Worm (Caenorhabditis elegans) whole organism, L4 larva: ENCODE data around the gene ctr-9.

Experiments used
- F26F4.8 ChIP-seq: fragments of 200-800 bp; sonication (Bioruptor generic); conservative IDR thresholded peaks from 2 replicates; pipeline ENCODE4 v1.3.6; 2022; ENCODE audit warnings: missing genetic modification characterization, missing compliant biosample characterization
- R02D3.7 ChIP-seq: fragments of 150-350 bp; sonication (generic microtip); optimal IDR thresholded peaks from 3 replicates; lab custom pipeline; 2014; ENCODE audit warnings: missing biosample characterization, missing genetic modification characterization
- Y5F2A.4 ChIP-seq: fragments of 200-800 bp; sonication (Bioruptor generic); optimal IDR thresholded peaks from 2 replicates; lab custom pipeline; 2018; ENCODE audit warnings: mild to moderate bottlenecking, missing genetic modification characterization, missing compliant biosample characterization
- ZK337.2 ChIP-seq: fragments of 200-800 bp; sonication (Bioruptor generic); IDR thresholded peaks from 2 replicates; pipeline ENCODE4 v1.3.6; 2022; ENCODE audit warnings: missing genetic modification reagents, missing genetic modification characterization, missing compliant biosample characterization
- arid-1 ChIP-seq: fragments of 200-800 bp; sonication (Bioruptor generic); conservative IDR thresholded peaks from 2 replicates; pipeline ENCODE4 v1.3.6; 2022; ENCODE audit warnings: missing genetic modification reagents, missing genetic modification characterization, missing compliant biosample characterization
- ceh-32 ChIP-seq: sonication (generic microtip); optimal IDR thresholded peaks from 2 replicates; lab custom pipeline; 2016; ENCODE audit warnings: mild to moderate bottlenecking, missing genetic modification characterization, missing compliant biosample characterization; ENCODE audit not compliant: poor library complexity
- ceh-82 ChIP-seq: sonication (generic microtip); optimal IDR thresholded peaks from 2 replicates; lab custom pipeline; 2017; ENCODE audit warnings: missing biosample characterization, missing genetic modification characterization
- ces-1 ChIP-seq: fragments of 150-350 bp; sonication (generic microtip); optimal IDR thresholded peaks from 4 replicates; lab custom pipeline; 2014; ENCODE audit warnings: missing biosample characterization, missing genetic modification reagents, missing genetic modification characterization
- cey-2 ChIP-seq: sonication (generic microtip); optimal IDR thresholded peaks from 3 replicates; lab custom pipeline; 2017; ENCODE audit warnings: missing genetic modification characterization, mild to moderate bottlenecking, missing compliant biosample characterization, antibody characterized with exemption, borderline replicate concordance; ENCODE audit not compliant: insufficient read depth
- daf-12 ChIP-seq: fragments of 150-350 bp; optimal IDR thresholded peaks from 2 replicates; lab custom pipeline; 2014; ENCODE audit warnings: missing biosample characterization, missing genetic modification reagents, missing genetic modification characterization
- daf-16 ChIP-seq, 3 experiments: sonication (generic microtip); optimal IDR thresholded peaks; 2 replicates each; lab custom pipeline; 2016 to 2017; ENCODE audit warnings: missing genetic modification characterization in 3 of 3, missing genetic modification reagents in 3 of 3, mild to moderate bottlenecking in 2 of 3, missing compliant biosample characterization in 2 of 3, missing biosample characterization in 1 of 3, moderate library complexity in 1 of 3
- daf-19 ChIP-seq: fragments of 200-800 bp; sonication (Bioruptor generic); conservative IDR thresholded peaks from 2 replicates; pipeline ENCODE4 v1.3.6; 2022; ENCODE audit warnings: missing genetic modification characterization, missing compliant biosample characterization
- dpl-1 ChIP-seq: fragments of 150-350 bp; optimal IDR thresholded peaks from 2 replicates; lab custom pipeline; 2014; ENCODE audit warnings: missing biosample characterization, missing genetic modification reagents, missing genetic modification characterization
- dve-1 ChIP-seq: sonication (generic microtip); optimal IDR thresholded peaks from 2 replicates; lab custom pipeline; 2017; ENCODE audit warnings: antibody characterized with exemption, mild to moderate bottlenecking, missing genetic modification characterization, missing compliant biosample characterization; ENCODE audit not compliant: insufficient read depth
- egl-43 ChIP-seq: fragments of 200-800 bp; sonication (Bioruptor generic); IDR thresholded peaks from 2 replicates; pipeline ENCODE4 v1.3.6; 2022; ENCODE audit warnings: missing genetic modification reagents, missing genetic modification characterization, missing compliant biosample characterization
- hlh-11 ChIP-seq: fragments of 200-800 bp; sonication (Bioruptor generic); optimal IDR thresholded peaks from 2 replicates; lab custom pipeline; 2018; ENCODE audit warnings: mild to moderate bottlenecking, missing genetic modification characterization, missing compliant biosample characterization
- hmg-1.1 ChIP-seq: fragments of 200-800 bp; sonication (Bioruptor generic); IDR thresholded peaks from 2 replicates; pipeline ENCODE4 v1.3.6; 2022; ENCODE audit warnings: missing genetic modification reagents, missing genetic modification characterization, missing compliant biosample characterization
- lin-13 ChIP-seq: fragments of 150-350 bp; optimal IDR thresholded peaks from 2 replicates; lab custom pipeline; 2014; ENCODE audit warnings: missing biosample characterization, missing genetic modification reagents, missing genetic modification characterization
- lin-15B ChIP-seq: fragments of 150-350 bp; sonication (generic microtip); optimal IDR thresholded peaks from 3 replicates; lab custom pipeline; 2014; ENCODE audit warnings: missing biosample characterization, missing genetic modification characterization
- lin-29 ChIP-seq: fragments of 200-800 bp; sonication (Bioruptor generic); IDR thresholded peaks from 2 replicates; pipeline ENCODE4 v1.3.6; 2022; ENCODE audit warnings: missing genetic modification reagents, missing genetic modification characterization, missing compliant biosample characterization
- lir-3 ChIP-seq: sonication (generic microtip); optimal IDR thresholded peaks from 2 replicates; lab custom pipeline; 2016; ENCODE audit warnings: mild to moderate bottlenecking, missing genetic modification characterization, missing compliant biosample characterization
- madf-5 ChIP-seq, 2 experiments: fragments of 200-800 bp; sonication (Bioruptor generic); IDR thresholded peaks; 2 replicates each; pipeline ENCODE4 v1.3.6; 2022; ENCODE audit warnings: missing compliant biosample characterization in 2 of 2, missing genetic modification characterization in 2 of 2
- mdl-1 ChIP-seq, 2 experiments: fragments of 150-350 bp in 1 of 2; sonication (generic microtip) in 1 of 2; optimal IDR thresholded peaks; 2 replicates each; lab custom pipeline; 2014 to 2017; ENCODE audit warnings: missing biosample characterization in 2 of 2, missing genetic modification characterization in 2 of 2
- nhr-11 ChIP-seq: fragments of 150-350 bp; optimal IDR thresholded peaks from 2 replicates; lab custom pipeline; 2014; ENCODE audit warnings: missing biosample characterization, missing genetic modification characterization
- nhr-48 ChIP-seq: sonication (generic microtip); optimal IDR thresholded peaks from 2 replicates; lab custom pipeline; 2016; ENCODE audit warnings: mild to moderate bottlenecking, missing genetic modification characterization, missing compliant biosample characterization
- nhr-77 ChIP-seq: fragments of 150-350 bp; optimal IDR thresholded peaks from 2 replicates; lab custom pipeline; 2014; ENCODE audit warnings: missing biosample characterization, missing genetic modification characterization
- rbr-2 ChIP-seq: sonication (generic microtip); optimal IDR thresholded peaks from 2 replicates; lab custom pipeline; 2016; ENCODE audit warnings: missing genotype, missing genetic modification characterization, missing compliant biosample characterization
- saeg-2 ChIP-seq: fragments of 200-800 bp; sonication (Bioruptor generic); IDR thresholded peaks from 2 replicates; pipeline ENCODE4 v1.3.6; 2022; ENCODE audit warnings: missing genetic modification reagents, missing genetic modification characterization, missing compliant biosample characterization
- set-16 ChIP-seq: fragments of 200-800 bp; sonication (Bioruptor generic); IDR thresholded peaks from 2 replicates; pipeline ENCODE4 v1.3.6; 2022; ENCODE audit warnings: missing genetic modification reagents, missing genetic modification characterization, missing compliant biosample characterization
- spr-3 ChIP-seq: fragments of 200-800 bp; sonication (Bioruptor generic); optimal IDR thresholded peaks from 2 replicates; lab custom pipeline; 2018; ENCODE audit warnings: mild to moderate bottlenecking, missing genetic modification characterization, missing compliant biosample characterization
- tag-97 ChIP-seq: fragments of 200-800 bp; sonication (Bioruptor generic); IDR thresholded peaks from 2 replicates; pipeline ENCODE4 v1.3.6; 2022; ENCODE audit warnings: missing genetic modification characterization, missing compliant biosample characterization
- unc-62 ChIP-seq, 3 experiments: fragments of 150-350 bp in 1 of 3; sonication (generic microtip); optimal IDR thresholded peaks in 2 of 3; peaks in 1 of 3; 1 replicate in 1 of 3; 2 replicates in 2 of 3; lab custom pipeline; 2014 to 2017; ENCODE audit warnings: missing biosample characterization in 3 of 3, missing genetic modification characterization in 3 of 3, missing genetic modification reagents in 3 of 3, missing genotype in 1 of 3
- zag-1 ChIP-seq: fragments of 150-350 bp; optimal IDR thresholded peaks from 2 replicates; lab custom pipeline; 2014; ENCODE audit warnings: missing biosample characterization, missing genetic modification characterization
- zfp-2 ChIP-seq: sonication (generic microtip); optimal IDR thresholded peaks from 2 replicates; lab custom pipeline; 2016; ENCODE audit warnings: mild to moderate bottlenecking, missing genetic modification characterization, missing compliant biosample characterization

ctr-9 gene

DNA sequence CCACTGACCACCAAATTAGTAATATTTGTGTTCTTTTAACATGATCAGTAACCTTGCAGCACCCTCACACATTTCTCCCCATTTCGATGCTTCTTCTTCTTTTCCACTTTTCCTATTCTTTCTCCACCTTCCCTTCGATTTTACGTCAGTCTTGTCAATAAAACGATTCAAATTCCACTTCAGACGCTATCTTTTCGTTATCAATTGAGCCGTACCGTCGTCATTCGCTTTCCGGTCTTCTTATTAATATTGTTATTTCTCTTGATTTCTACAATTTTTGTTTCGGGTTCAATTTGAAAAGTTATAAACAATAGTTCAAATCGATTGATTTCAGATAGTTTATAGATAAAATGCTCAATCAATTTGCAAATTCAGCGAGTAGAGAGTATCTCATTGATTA is 3.7 kb upstream of the ctr-9 start (continued):
- TF ChIP-seq daf-16 (GFP tag; optimal IDR thresholded peaks at IDR 0.05; lab: Kevin White, UChicago) (no peak), daf-16 (tag; optimal IDR thresholded peaks at IDR 0.05; lab: Kevin White, UChicago) (peak; percentile 85), arid-1 (GFP tag; lab: Robert Waterston, UW) (no peak), zfp-2 (no peak)

DNA sequence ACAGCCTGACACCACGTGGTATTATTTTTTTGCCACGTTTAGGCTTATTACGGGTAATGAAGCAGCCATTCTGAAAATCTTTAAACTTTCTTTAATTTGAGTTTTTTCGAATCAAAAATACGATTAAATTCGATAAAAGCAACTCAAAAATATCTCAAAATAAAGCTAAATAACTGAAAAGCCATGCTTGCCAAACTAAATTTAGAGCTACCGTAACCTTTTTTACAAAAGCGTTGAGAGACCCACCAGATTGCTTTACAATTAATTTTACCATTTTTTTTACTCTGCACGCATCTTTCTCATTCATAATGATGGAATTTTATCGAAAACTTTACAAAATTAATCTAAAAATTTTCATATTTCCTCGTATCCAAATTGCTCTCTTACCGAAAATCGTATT is 3.2 kb upstream of the ctr-9 start:
- no peak for TF ChIP-seq dpl-1 (GFP tag; lab: Kevin White, UChicago)
- TF ChIP-seq cey-2 (tag; lab: Kevin White, UChicago) = no peak
- TF ChIP-seq ces-1 (GFP tag; lab: Kevin White, UChicago) = no peak
- no peak for TF ChIP-seq zag-1 (tag; lab: Kevin White, UChicago)
- TF ChIP-seq set-16 (GFP tag; lab: Robert Waterston, UW) = no peak
- no peak for TF ChIP-seq F26F4.8 (GFP tag; lab: Robert Waterston, UW)
- no peak for TF ChIP-seq ZK337.2 (GFP tag; lab: Robert Waterston, UW)
- no peak for TF ChIP-seq nhr-48 (tag; lab: Kevin White, UChicago)
- no peak for TF ChIP-seq ceh-82 (tag; lab: Kevin White, UChicago)
- no peak for TF ChIP-seq lin-13 (GFP tag; lab: Kevin White, UChicago)
- TF ChIP-seq R02D3.7 (tag; lab: Kevin White, UChicago) = no peak
- no peak for TF ChIP-seq egl-43 (GFP tag; lab: Robert Waterston, UW)
- no peak for TF ChIP-seq Y5F2A.4 (GFP tag; lab: Kevin White, UChicago)
- TF ChIP-seq nhr-77 (tag; lab: Kevin White, UChicago) = no peak
- no peak for TF ChIP-seq dve-1 (tag; lab: Kevin White, UChicago)
- no peak for TF ChIP-seq daf-19 (GFP tag; lab: Robert Waterston, UW)
- no peak for TF ChIP-seq nhr-11

DNA sequence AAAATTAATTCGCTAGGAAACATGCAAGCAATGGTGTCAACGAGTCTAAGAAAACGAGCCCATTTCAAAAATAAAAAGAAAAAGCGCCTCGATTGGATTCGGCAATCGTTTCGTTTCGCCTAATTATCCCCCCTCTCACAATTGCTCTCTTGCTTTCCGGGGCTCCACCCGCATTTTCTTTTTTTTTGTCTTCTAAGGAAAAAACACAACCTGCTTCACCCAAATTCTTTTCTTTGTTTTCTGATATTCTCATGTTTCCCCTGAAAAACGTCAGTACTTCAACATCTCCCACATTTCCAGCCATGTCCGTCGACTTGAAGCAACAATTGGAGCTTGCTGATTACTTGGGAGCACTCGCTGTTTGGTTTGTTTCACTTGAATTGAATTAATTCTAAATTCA is 2.8 kb upstream of the ctr-9 start, which contains the start of gene nlp-36:
TSS of gene nlp-36 (plus strand) at position 301 of the 400 bp plus-strand sequence.
- TF ChIP-seq lin-29 (GFP tag; lab: Robert Waterston, UW) = no peak
- no peak for TF ChIP-seq mdl-1 (tag; optimal IDR thresholded peaks at IDR 0.05; lab: Kevin White, UChicago)
- TF ChIP-seq saeg-2 (GFP tag; lab: Robert Waterston, UW) = no peak
- TF ChIP-seq rbr-2 = no peak
- no peak for TF ChIP-seq daf-16 (GFP tag; optimal IDR thresholded peaks at IDR 0.05; lab: Kevin White, UChicago)
- TF ChIP-seq daf-16 (tag; optimal IDR thresholded peaks at IDR 0.05; lab: Kevin White, UChicago) = no peak
- TF ChIP-seq spr-3 (GFP tag; lab: Kevin White, UChicago) = no peak
- no peak for TF ChIP-seq tag-97 (GFP tag; lab: Robert Waterston, UW)
- no peak for TF ChIP-seq ceh-32 (tag; lab: Kevin White, UChicago)
- TF ChIP-seq ces-1 (GFP tag; lab: Kevin White, UChicago) = no peak
- TF ChIP-seq hlh-11 (tag; lab: Kevin White, UChicago) = no peak
- no peak for TF ChIP-seq lir-3 (tag; lab: Kevin White, UChicago)
- no peak for TF ChIP-seq daf-12 (tag; lab: Kevin White, UChicago)
- no peak for TF ChIP-seq madf-5 (GFP tag; IDR thresholded peaks at IDR 0.05; lab: Robert Waterston, UW)
- TF ChIP-seq hmg-1.1 (GFP tag; lab: Robert Waterston, UW) = no peak
- no peak for TF ChIP-seq unc-62 (GFP tag; optimal IDR thresholded peaks at IDR 0.05 in 1 of 2; lab: Kevin White, UChicago)
- no peak for TF ChIP-seq unc-62 (tag; optimal IDR thresholded peaks at IDR 0.05; lab: Kevin White, UChicago)
- TF ChIP-seq lin-15B = no peak

DNA sequence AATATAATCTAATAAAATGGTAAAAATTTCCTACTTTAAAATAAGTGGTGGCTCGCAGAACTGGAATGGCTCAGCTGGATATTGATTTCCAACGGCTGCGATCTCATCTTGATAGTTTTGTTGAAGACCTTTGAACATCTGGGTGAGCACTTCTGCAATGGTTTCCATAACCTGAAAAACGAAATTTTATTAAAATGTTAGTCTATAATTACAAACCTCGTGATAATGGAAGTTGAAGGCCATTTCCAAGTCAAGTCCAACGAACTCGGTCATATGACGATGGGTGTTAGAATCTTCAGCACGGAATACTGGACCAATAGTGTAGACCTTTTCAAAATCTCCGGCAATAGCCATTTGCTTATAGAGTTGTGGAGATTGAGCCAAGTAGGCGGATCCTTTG is 1.4 kb upstream of the ctr-9 start:
- TF ChIP-seq ceh-82 (tag; lab: Kevin White, UChicago) (no peak), unc-62 (GFP tag; optimal IDR thresholded peaks at IDR 0.05 in 1 of 2; lab: Kevin White, UChicago) (peak in 1 of 2 experiments; percentile 10), unc-62 (tag; optimal IDR thresholded peaks at IDR 0.05; lab: Kevin White, UChicago) (no peak)
